Worm (Caenorhabditis elegans) whole organism, mixed stage, embryonic: ENCODE data around the gene fmo-5.

Source experiments
- M03D4.4 ChIP-seq: sonication (generic microtip); optimal IDR thresholded peaks from 2 replicates; lab custom pipeline; 2017; ENCODE audit warnings: mild to moderate bottlenecking, missing genetic modification characterization, missing compliant biosample characterization
- bed-3 ChIP-seq: fragments of 200-800 bp; sonication (Bioruptor generic); optimal IDR thresholded peaks from 3 replicates; lab custom pipeline; 2018; ENCODE audit warnings: mild to moderate bottlenecking, missing genetic modification characterization, moderate library complexity, missing compliant biosample characterization
- blmp-1 ChIP-seq: fragments of 150-350 bp; optimal IDR thresholded peaks from 2 replicates; lab custom pipeline; 2014; ENCODE audit warnings: missing biosample characterization, missing genetic modification characterization
- ceh-39 ChIP-seq: fragments of 150-350 bp; optimal IDR thresholded peaks from 2 replicates; lab custom pipeline; 2014; ENCODE audit warnings: missing biosample characterization, missing genetic modification characterization
- ceh-43 ChIP-seq: fragments of 200-800 bp; sonication (Bioruptor generic); optimal IDR thresholded peaks from 2 replicates; lab custom pipeline; 2018; ENCODE audit warnings: mild to moderate bottlenecking, missing genetic modification characterization, moderate library complexity, missing compliant biosample characterization
- ceh-83 ChIP-seq: fragments of 200-800 bp; sonication (Bioruptor generic); optimal IDR thresholded peaks from 2 replicates; lab custom pipeline; 2018; ENCODE audit warnings: mild to moderate bottlenecking, missing genetic modification characterization, missing compliant biosample characterization
- ces-1 ChIP-seq: fragments of 150-350 bp; optimal IDR thresholded peaks from 2 replicates; lab custom pipeline; 2014; ENCODE audit warnings: missing biosample characterization, missing genetic modification reagents, missing genetic modification characterization
- cnd-1 ChIP-seq: fragments of 200-800 bp; sonication (Bioruptor generic); optimal IDR thresholded peaks from 2 replicates; lab custom pipeline; 2018; ENCODE audit warnings: mild to moderate bottlenecking, missing genetic modification characterization, missing compliant biosample characterization
- drap-1 ChIP-seq: fragments of 200-800 bp; sonication (Bioruptor generic); optimal IDR thresholded peaks from 3 replicates; lab custom pipeline; 2018; ENCODE audit warnings: mild to moderate bottlenecking, missing genetic modification characterization, missing compliant biosample characterization
- elt-1 ChIP-seq: sonication (generic microtip); optimal IDR thresholded peaks from 2 replicates; lab custom pipeline; 2017; ENCODE audit warnings: missing genetic modification characterization, mild to moderate bottlenecking, missing compliant biosample characterization, antibody characterized with exemption, moderate library complexity, borderline replicate concordance; ENCODE audit not compliant: insufficient read depth
- elt-3 ChIP-seq: fragments of 150-350 bp; optimal IDR thresholded peaks from 2 replicates; lab custom pipeline; 2014; ENCODE audit warnings: missing biosample characterization, missing genetic modification characterization
- flh-1 ChIP-seq: fragments of 200-800 bp; sonication (Bioruptor generic); optimal IDR thresholded peaks from 2 replicates; lab custom pipeline; 2018; ENCODE audit warnings: mild to moderate bottlenecking, missing genetic modification characterization, moderate library complexity, missing compliant biosample characterization
- ham-2 ChIP-seq: fragments of 200-800 bp; sonication (Bioruptor generic); optimal IDR thresholded peaks from 2 replicates; lab custom pipeline; 2018; ENCODE audit warnings: mild to moderate bottlenecking, missing genetic modification characterization, missing compliant biosample characterization
- hlh-1 ChIP-seq: fragments of 150-350 bp; optimal IDR thresholded peaks from 2 replicates; lab custom pipeline; 2014; ENCODE audit warnings: missing biosample characterization, missing genetic modification reagents, missing genetic modification characterization
- lin-13 ChIP-seq: fragments of 150-350 bp; optimal IDR thresholded peaks from 2 replicates; lab custom pipeline; 2014; ENCODE audit warnings: missing biosample characterization, missing genetic modification characterization
- lin-32 ChIP-seq: fragments of 200-800 bp; sonication (Bioruptor generic); optimal IDR thresholded peaks from 2 replicates; lab custom pipeline; 2018; ENCODE audit warnings: mild to moderate bottlenecking, missing genetic modification characterization, missing compliant biosample characterization
- lsy-2 ChIP-seq: fragments of 150-350 bp; optimal IDR thresholded peaks from 2 replicates; lab custom pipeline; 2014; ENCODE audit warnings: missing biosample characterization, missing genetic modification characterization
- mab-5 ChIP-seq: fragments of 150-350 bp; optimal IDR thresholded peaks from 2 replicates; lab custom pipeline; 2014; ENCODE audit warnings: missing biosample characterization, missing genetic modification characterization
- mep-1 ChIP-seq: fragments of 150-350 bp; optimal IDR thresholded peaks from 2 replicates; lab custom pipeline; 2017; ENCODE audit warnings: missing biosample characterization, missing genetic modification reagents, missing genetic modification characterization, inconsistent platforms
- mls-2 ChIP-seq: sonication (generic microtip); optimal IDR thresholded peaks from 2 replicates; lab custom pipeline; 2016; ENCODE audit warnings: mild to moderate bottlenecking, missing genetic modification characterization, moderate library complexity, missing compliant biosample characterization
- nhr-12 ChIP-seq: fragments of 150-350 bp; optimal IDR thresholded peaks from 2 replicates; lab custom pipeline; 2014; ENCODE audit warnings: missing biosample characterization, missing genetic modification characterization
- nhr-2 ChIP-seq: fragments of 150-350 bp; optimal IDR thresholded peaks from 2 replicates; lab custom pipeline; 2014; ENCODE audit warnings: missing biosample characterization, missing genetic modification characterization
- nhr-237 ChIP-seq: fragments of 150-350 bp; optimal IDR thresholded peaks from 2 replicates; lab custom pipeline; 2014; ENCODE audit warnings: missing biosample characterization, missing genetic modification characterization
- nhr-28 ChIP-seq: fragments of 150-350 bp; optimal IDR thresholded peaks from 2 replicates; lab custom pipeline; 2014; ENCODE audit warnings: missing biosample characterization, missing genetic modification characterization
- nhr-76 ChIP-seq: sonication (generic microtip); optimal IDR thresholded peaks from 2 replicates; lab custom pipeline; 2017; ENCODE audit warnings: missing biosample characterization, missing genetic modification characterization
- pha-4 ChIP-seq: fragments of 150-350 bp; optimal IDR thresholded peaks from 2 replicates; lab custom pipeline; 2018; ENCODE audit warnings: missing biosample characterization, missing genetic modification reagents, missing genetic modification characterization
- sem-2 ChIP-seq: fragments of 200-800 bp; sonication (Bioruptor generic); optimal IDR thresholded peaks from 2 replicates; lab custom pipeline; 2018; ENCODE audit warnings: mild to moderate bottlenecking, missing genetic modification characterization, missing compliant biosample characterization
- snpc-4 ChIP-seq: fragments of 150-350 bp; optimal IDR thresholded peaks from 2 replicates; lab custom pipeline; 2014; ENCODE audit warnings: missing biosample characterization, missing genetic modification characterization
- sptf-1 ChIP-seq: sonication (generic microtip); optimal IDR thresholded peaks from 2 replicates; lab custom pipeline; 2017; ENCODE audit warnings: mild to moderate bottlenecking, missing genetic modification characterization, moderate library complexity, missing compliant biosample characterization
- tbx-8 ChIP-seq: fragments of 200-800 bp; sonication (Bioruptor generic); optimal IDR thresholded peaks from 2 replicates; lab custom pipeline; 2018; ENCODE audit warnings: mild to moderate bottlenecking, missing genetic modification characterization, moderate library complexity, missing compliant biosample characterization
- unc-120 ChIP-seq: sonication (generic microtip); optimal IDR thresholded peaks from 2 replicates; lab custom pipeline; 2017; ENCODE audit warnings: missing genetic modification characterization, missing compliant biosample characterization; ENCODE audit not compliant: poor library complexity, severe bottlenecking
- unc-39 ChIP-seq: fragments of 150-350 bp; optimal IDR thresholded peaks from 2 replicates; lab custom pipeline; 2014; ENCODE audit warnings: missing biosample characterization, missing genetic modification characterization
- unc-62 ChIP-seq: fragments of 150-350 bp; optimal IDR thresholded peaks from 2 replicates; lab custom pipeline; 2014; ENCODE audit warnings: missing biosample characterization, missing genetic modification reagents, missing genetic modification characterization
- zip-8 ChIP-seq: fragments of 150-350 bp; optimal IDR thresholded peaks from 2 replicates; lab custom pipeline; 2014; ENCODE audit warnings: missing biosample characterization, missing genetic modification characterization
- ztf-11 ChIP-seq: fragments of 150-350 bp; optimal IDR thresholded peaks from 2 replicates; lab custom pipeline; 2014; ENCODE audit warnings: missing biosample characterization, missing genetic modification characterization

fmo-5 gene

DNA sequence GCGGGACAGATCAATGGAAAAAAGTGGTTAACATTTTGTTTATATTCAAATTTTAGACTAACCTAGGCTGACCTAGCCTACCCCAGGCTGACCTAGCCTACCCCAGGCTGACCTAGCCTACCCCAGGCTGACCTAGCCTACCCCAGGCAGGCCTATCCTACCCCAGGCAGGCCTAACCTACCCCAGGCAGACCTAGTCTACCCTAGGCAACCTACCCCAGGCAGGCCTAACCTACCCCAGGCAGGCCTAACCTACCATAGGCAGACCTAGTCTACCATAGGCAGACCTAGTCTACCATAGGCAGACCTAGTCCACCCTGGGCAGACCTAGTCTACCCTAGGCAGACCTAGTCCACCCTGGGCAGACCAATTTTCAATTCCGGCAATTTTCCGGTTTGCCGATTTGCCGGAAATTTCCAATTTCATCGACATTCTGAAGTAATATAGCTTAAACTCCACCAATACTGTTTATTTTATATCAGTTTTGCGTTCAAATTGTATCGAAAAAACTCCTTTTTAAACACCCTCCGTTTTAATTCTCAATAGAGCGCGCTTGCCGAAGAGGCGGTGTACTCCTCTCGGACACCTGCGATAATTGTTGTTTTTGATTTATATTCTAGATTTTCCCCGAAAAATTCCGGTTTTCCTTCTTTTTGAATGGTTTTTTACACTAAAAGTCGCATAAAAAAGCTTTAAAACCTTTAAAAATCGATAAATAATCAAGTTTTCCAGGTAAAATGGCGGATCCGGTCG lies 943 bp upstream of the fmo-5 start, which contains the start of gene trm-2A:
TSS of gene trm-2A (plus strand) at position 732 of the 752 bp plus-strand sequence.
- TF ChIP-seq sptf-1 (tag; lab: Kevin White, UChicago) (no peak), snpc-4 (tag; lab: Kevin White, UChicago) (no peak), bed-3 (no peak), lin-32 (GFP tag; lab: Kevin White, UChicago) (no peak), nhr-2 (tag; lab: Kevin White, UChicago) (no peak), ceh-39 (tag; lab: Kevin White, UChicago) (peak; percentile 38), M03D4.4 (tag; lab: Kevin White, UChicago) (no peak), mls-2 (no peak), unc-39 (tag; lab: Kevin White, UChicago) (no peak), flh-1 (GFP tag; lab: Kevin White, UChicago) (no peak), sem-2 (no peak), unc-120 (tag; lab: Kevin White, UChicago) (peak; percentile 4), elt-3 (no peak), elt-1 (tag; lab: Kevin White, UChicago) (no peak), blmp-1 (tag; lab: Kevin White, UChicago) (no peak), ceh-83 (GFP tag; lab: Kevin White, UChicago) (no peak), zip-8 (tag; lab: Kevin White, UChicago) (no peak), nhr-28 (tag; lab: Kevin White, UChicago) (no peak), cnd-1 (tag; lab: Kevin White, UChicago) (no peak), ham-2 (GFP tag; lab: Kevin White, UChicago) (no peak), ceh-43 (GFP tag; lab: Kevin White, UChicago) (no peak), ces-1 (GFP tag; lab: Kevin White, UChicago) (peak; percentile 50), ztf-11 (tag; lab: Kevin White, UChicago) (no peak), nhr-12 (no peak), tbx-8 (GFP tag; lab: Kevin White, UChicago) (no peak), unc-62 (GFP tag; lab: Kevin White, UChicago) (no peak), nhr-76 (no peak), nhr-237 (peak; percentile 37), mab-5 (no peak), lsy-2 (peak; percentile 51), lin-13 (peak; percentile 59), hlh-1 (tag; lab: Kevin White, UChicago) (peak; percentile 17), drap-1 (GFP tag; lab: Kevin White, UChicago) (no peak), pha-4 (tag; lab: Kevin White, UChicago) (peak; percentile 63), mep-1 (tag; lab: Kevin White, UChicago) (peak; percentile 81)

- TF ChIP-seq pha-4 (tag; lab: Kevin White, UChicago) (no peak), sptf-1 (tag; lab: Kevin White, UChicago) (no peak), elt-1 (tag; lab: Kevin White, UChicago) (no peak), mep-1 (tag; lab: Kevin White, UChicago) (no peak), ces-1 (GFP tag; lab: Kevin White, UChicago) (no peak), nhr-76 (no peak), unc-39 (tag; lab: Kevin White, UChicago) (no peak), ham-2 (GFP tag; lab: Kevin White, UChicago) (no peak), blmp-1 (tag; lab: Kevin White, UChicago) (no peak), zip-8 (tag; lab: Kevin White, UChicago) (no peak), unc-62 (GFP tag; lab: Kevin White, UChicago) (no peak), lsy-2 (no peak), flh-1 (GFP tag; lab: Kevin White, UChicago) (no peak), drap-1 (GFP tag; lab: Kevin White, UChicago) (no peak), mab-5 (no peak), ceh-39 (tag; lab: Kevin White, UChicago) (no peak), nhr-2 (tag; lab: Kevin White, UChicago) (no peak), tbx-8 (GFP tag; lab: Kevin White, UChicago) (no peak)
Measured at ce11 chrV:899087-899486, 4.4 kb downstream of the fmo-5 start, which contains the start of gene nas-32. TSS of gene nas-32 (minus strand) at chrV:899187.
